Worm (Caenorhabditis elegans) whole organism, young adult: Measurements from ENCODE around the gene gst-1.

Source experiments
- B0019.2 ChIP-seq: fragments of 200-800 bp; sonication (Bioruptor generic); conservative IDR thresholded peaks from 2 replicates; pipeline ENCODE4 v1.3.6; 2022; ENCODE audit warnings: missing genetic modification reagents, missing genetic modification characterization, missing compliant biosample characterization
- B0336.3 ChIP-seq: fragments of 200-800 bp; sonication (Bioruptor generic); IDR thresholded peaks from 2 replicates; pipeline ENCODE4 v1.3.6; 2022; ENCODE audit warnings: missing genetic modification characterization, missing compliant biosample characterization
- D2030.7 ChIP-seq: fragments of 200-800 bp; sonication (Bioruptor generic); IDR thresholded peaks from 2 replicates; pipeline ENCODE4 v1.3.6; 2022; ENCODE audit warnings: missing genetic modification reagents, missing genetic modification characterization, missing compliant biosample characterization
- F23B12.7 ChIP-seq: sonication (generic microtip); optimal IDR thresholded peaks from 2 replicates; lab custom pipeline; 2017; ENCODE audit warnings: missing genetic modification characterization, mild to moderate bottlenecking, missing compliant biosample characterization, antibody characterized with exemption, moderate library complexity; ENCODE audit not compliant: insufficient read depth
- K11D2.4 ChIP-seq: fragments of 200-800 bp; sonication (Bioruptor generic); IDR thresholded peaks from 2 replicates; pipeline ENCODE4 v1.3.6; 2022; ENCODE audit warnings: missing genetic modification reagents, missing genetic modification characterization, missing compliant biosample characterization
- T07F8.4 ChIP-seq: sonication (generic microtip); optimal IDR thresholded peaks from 2 replicates; lab custom pipeline; 2016; ENCODE audit warnings: mild to moderate bottlenecking, missing genetic modification characterization, moderate library complexity, missing compliant biosample characterization
- Y53F4B.3 ChIP-seq: fragments of 200-800 bp; sonication (Bioruptor generic); IDR thresholded peaks from 2 replicates; pipeline ENCODE4 v1.3.6; 2022; ENCODE audit warnings: missing genetic modification reagents, missing genetic modification characterization, missing compliant biosample characterization
- Y67H2A.10 ChIP-seq: fragments of 200-800 bp; sonication (Bioruptor generic); conservative IDR thresholded peaks from 2 replicates; pipeline ENCODE4 v1.3.6; 2022; ENCODE audit warnings: missing genetic modification reagents, missing genetic modification characterization, missing compliant biosample characterization
- bed-1 ChIP-seq: fragments of 200-800 bp; sonication (Bioruptor generic); IDR thresholded peaks from 2 replicates; pipeline ENCODE4 v1.3.6; 2022; ENCODE audit warnings: missing genetic modification reagents, missing genetic modification characterization, missing compliant biosample characterization
- bed-2 ChIP-seq: fragments of 200-800 bp; sonication (Bioruptor generic); IDR thresholded peaks from 2 replicates; pipeline ENCODE4 v1.3.6; 2022; ENCODE audit warnings: missing genetic modification reagents, missing genetic modification characterization, missing compliant biosample characterization
- ccch-3 ChIP-seq: fragments of 200-800 bp; sonication (Bioruptor generic); optimal IDR thresholded peaks from 2 replicates; lab custom pipeline; 2018; ENCODE audit warnings: mild to moderate bottlenecking, missing genetic modification characterization, missing compliant biosample characterization
- cebp-1 ChIP-seq, 2 experiments: fragments of 200-800 bp in 1 of 2; sonication (Bioruptor generic) in 1 of 2; sonication (generic microtip) in 1 of 2; IDR thresholded peaks in 1 of 2; optimal IDR thresholded peaks in 1 of 2; 2 replicates each; pipeline versions ENCODE4 v1.3.6 to Lab custom; 2017 to 2022; ENCODE audit warnings: missing compliant biosample characterization in 2 of 2, missing genetic modification characterization in 2 of 2, mild to moderate bottlenecking in 1 of 2, missing genetic modification reagents in 1 of 2, moderate library complexity in 1 of 2
- ceh-100 ChIP-seq: fragments of 200-800 bp; sonication (Bioruptor generic); IDR thresholded peaks from 2 replicates; pipeline ENCODE4 v1.3.6; 2022; ENCODE audit warnings: missing genetic modification reagents, missing genetic modification characterization, missing compliant biosample characterization
- chd-7 ChIP-seq: sonication (generic microtip); optimal IDR thresholded peaks from 2 replicates; lab custom pipeline; 2016; ENCODE audit warnings: mild to moderate bottlenecking, missing genetic modification characterization, moderate library complexity, missing compliant biosample characterization
- efl-1 ChIP-seq: fragments of 150-350 bp; optimal IDR thresholded peaks from 2 replicates; lab custom pipeline; 2014; ENCODE audit warnings: missing biosample characterization, missing genetic modification reagents, missing genetic modification characterization
- egl-18 ChIP-seq: fragments of 200-800 bp; sonication (Bioruptor generic); IDR thresholded peaks from 2 replicates; pipeline ENCODE4 v1.3.6; 2022; ENCODE audit warnings: missing genetic modification reagents, missing genetic modification characterization, missing compliant biosample characterization
- egrh-3 ChIP-seq: fragments of 200-800 bp; sonication (Bioruptor generic); IDR thresholded peaks from 2 replicates; pipeline ENCODE4 v1.3.6; 2022; ENCODE audit warnings: missing genetic modification reagents, missing genetic modification characterization, missing compliant biosample characterization
- fkh-3 ChIP-seq: sonication (generic microtip); optimal IDR thresholded peaks from 2 replicates; lab custom pipeline; 2016; ENCODE audit warnings: mild to moderate bottlenecking, missing genetic modification characterization, missing compliant biosample characterization
- him-1 ChIP-seq: sonication (generic microtip); optimal IDR thresholded peaks from 2 replicates; lab custom pipeline; 2016; ENCODE audit warnings: missing genotype, missing genetic modification reagents, missing genetic modification characterization, missing compliant biosample characterization
- hlh-12 ChIP-seq: sonication (generic microtip); optimal IDR thresholded peaks from 2 replicates; lab custom pipeline; 2016; ENCODE audit warnings: missing genetic modification characterization, missing compliant biosample characterization
- hsf-1 ChIP-seq: fragments of 200-800 bp; sonication (Bioruptor generic); IDR thresholded peaks from 2 replicates; pipeline ENCODE4 v1.3.6; 2022; ENCODE audit warnings: missing genetic modification reagents, missing genetic modification characterization, missing compliant biosample characterization
- lin-35 ChIP-seq, 3 experiments: fragments of 150-350 bp in 2 of 3; sonication (generic microtip) in 1 of 3; optimal IDR thresholded peaks; 2 replicates each; lab custom pipeline; 2014 to 2018; ENCODE audit warnings: missing biosample characterization in 3 of 3, missing genetic modification characterization in 3 of 3, missing genetic modification reagents in 3 of 3
- lin-54 ChIP-seq: fragments of 200-800 bp; sonication (Bioruptor generic); optimal IDR thresholded peaks from 2 replicates; lab custom pipeline; 2018; ENCODE audit warnings: mild to moderate bottlenecking, missing genetic modification characterization, missing compliant biosample characterization
- madf-10 ChIP-seq: sonication (generic microtip); optimal IDR thresholded peaks from 2 replicates; lab custom pipeline; 2016; ENCODE audit warnings: mild to moderate bottlenecking, missing genetic modification characterization, missing compliant biosample characterization
- mcd-1 ChIP-seq: fragments of 200-800 bp; sonication (Bioruptor generic); IDR thresholded peaks from 2 replicates; pipeline ENCODE4 v1.3.6; 2022; ENCODE audit warnings: missing genetic modification reagents, missing genetic modification characterization, missing compliant biosample characterization
- nfyb-1 ChIP-seq: fragments of 200-800 bp; sonication (Bioruptor generic); IDR thresholded peaks from 2 replicates; pipeline ENCODE4 v1.3.6; 2022; ENCODE audit warnings: missing genetic modification reagents, missing genetic modification characterization, missing compliant biosample characterization
- nhr-80 ChIP-seq: sonication (generic microtip); optimal IDR thresholded peaks from 2 replicates; lab custom pipeline; 2016; ENCODE audit warnings: missing genetic modification characterization, missing compliant biosample characterization
- repo-1 ChIP-seq: sonication (generic microtip); optimal IDR thresholded peaks from 2 replicates; lab custom pipeline; 2017; ENCODE audit warnings: mild to moderate bottlenecking, missing genetic modification characterization, missing compliant biosample characterization
- snpc-1.1 ChIP-seq: sonication (generic microtip); optimal IDR thresholded peaks from 2 replicates; lab custom pipeline; 2017; ENCODE audit warnings: missing genetic modification characterization, mild to moderate bottlenecking, missing compliant biosample characterization, antibody characterized with exemption, moderate library complexity, missing genotype, missing genetic modification reagents; ENCODE audit not compliant: insufficient read depth
- snpc-4 ChIP-seq, 5 experiments: fragments of 150-350 bp in 1 of 5; sonication (generic microtip) in 4 of 5; optimal IDR thresholded peaks; 2 replicates each; lab custom pipeline; 2014 to 2018; ENCODE audit warnings: missing genetic modification characterization in 5 of 5, missing biosample characterization in 3 of 5, antibody characterized with exemption in 2 of 5, mild to moderate bottlenecking in 2 of 5, missing compliant biosample characterization in 2 of 5, missing genotype in 2 of 5, moderate library complexity in 2 of 5, missing genetic modification reagents in 1 of 5
- somi-1 ChIP-seq: fragments of 200-800 bp; sonication (Bioruptor generic); optimal IDR thresholded peaks from 2 replicates; lab custom pipeline; 2018; ENCODE audit warnings: mild to moderate bottlenecking, missing genetic modification characterization, missing compliant biosample characterization
- zfh-2 ChIP-seq: fragments of 200-800 bp; sonication (Bioruptor generic); conservative IDR thresholded peaks from 2 replicates; pipeline ENCODE4 v1.3.6; 2022; ENCODE audit warnings: missing genetic modification reagents, missing genetic modification characterization, missing compliant biosample characterization
- zim-3 ChIP-seq: sonication (generic microtip); optimal IDR thresholded peaks from 2 replicates; lab custom pipeline; 2017; ENCODE audit warnings: mild to moderate bottlenecking, missing genetic modification characterization, moderate library complexity, missing compliant biosample characterization
- ztf-26 ChIP-seq: sonication (generic microtip); optimal IDR thresholded peaks from 2 replicates; lab custom pipeline; 2017; ENCODE audit warnings: missing genetic modification characterization, missing compliant biosample characterization
- ztf-28 ChIP-seq: fragments of 200-800 bp; sonication (Bioruptor generic); IDR thresholded peaks from 2 replicates; pipeline ENCODE4 v1.3.6; 2022; ENCODE audit warnings: missing genetic modification reagents, missing genetic modification characterization, missing compliant biosample characterization
- ztf-3 ChIP-seq: fragments of 200-800 bp; sonication (Bioruptor generic); optimal IDR thresholded peaks from 2 replicates; lab custom pipeline; 2018; ENCODE audit warnings: mild to moderate bottlenecking, missing genetic modification characterization, missing compliant biosample characterization

gst-1 gene

ce11 chrIII:9081055-9081454, 21.9 kb downstream of the gst-1 start, which contains the start of gene far-1:
Gene far-1, minus strand, starts transcription at chrIII:9081179.
- TF ChIP-seq ccch-3 (GFP tag; lab: Kevin White, UChicago) (no peak), ztf-28 (GFP tag; lab: Robert Waterston, UW) (no peak), hsf-1 (GFP tag; lab: Robert Waterston, UW) (no peak), mcd-1 (GFP tag; lab: Robert Waterston, UW) (no peak), fkh-3 (tag; lab: Kevin White, UChicago) (no peak), ztf-26 (tag; lab: Kevin White, UChicago) (no peak), nhr-80 (tag; lab: Kevin White, UChicago) (no peak), bed-2 (GFP tag; lab: Robert Waterston, UW) (no peak), repo-1 (tag; lab: Kevin White, UChicago) (no peak), him-1 (no peak), hlh-12 (no peak), zim-3 (tag; lab: Kevin White, UChicago) (no peak), egl-18 (GFP tag; lab: Robert Waterston, UW) (no peak), F23B12.7 (no peak), snpc-1.1 (no peak), Y53F4B.3 (GFP tag; lab: Robert Waterston, UW) (no peak)

- TF ChIP-seq fkh-3 (tag; lab: Kevin White, UChicago) (no peak), ceh-100 (no peak), zfh-2 (peak; percentile 75), nfyb-1 (GFP tag; lab: Robert Waterston, UW) (0 out of 2 replicates have a peak, but pooled peaks have one; percentile 46), egrh-3 (GFP tag; lab: Robert Waterston, UW) (0 out of 2 replicates have a peak, but pooled peaks have one; percentile 6)
Measured at ce11 chrIII:9081763-9082162, 22.6 kb downstream of the gst-1 start, which contains the start of gene far-2. Gene far-2, plus strand, starts transcription at chrIII:9081828.

ce11 chrIII:9083118-9083517, 24.0 kb downstream of the gst-1 start:
- no peak for TF ChIP-seq Y67H2A.10 (GFP tag; lab: Robert Waterston, UW)
- no peak for TF ChIP-seq lin-54 (GFP tag; lab: Kevin White, UChicago)
- no peak for TF ChIP-seq T07F8.4
- TF ChIP-seq snpc-4 (GFP tag; optimal IDR thresholded peaks at IDR 0.05; lab: Kevin White, UChicago), result no peak
- no peak for TF ChIP-seq snpc-4 (tag; optimal IDR thresholded peaks at IDR 0.05; lab: Kevin White, UChicago)
- no peak for TF ChIP-seq egrh-3 (GFP tag; lab: Robert Waterston, UW)
- TF ChIP-seq efl-1 (GFP tag; lab: Kevin White, UChicago), result no peak
- TF ChIP-seq madf-10, result no peak
- peak in 1 of 3 experiments; percentile 11 for TF ChIP-seq lin-35 (GFP tag; optimal IDR thresholded peaks at IDR 0.05; lab: Kevin White, UChicago)
- peak; percentile 42 for TF ChIP-seq somi-1 (GFP tag; lab: Kevin White, UChicago)
- no peak for TF ChIP-seq chd-7 (tag; lab: Kevin White, UChicago)
- no peak for TF ChIP-seq D2030.7 (GFP tag; lab: Robert Waterston, UW)
- TF ChIP-seq, all 124 proteins: peak for 2

ce11 chrIII:9084329-9084728, 25.2 kb downstream of the gst-1 start:
- no peak for TF ChIP-seq K11D2.4 (GFP tag; lab: Robert Waterston, UW)
- no peak for TF ChIP-seq ztf-3 (GFP tag; lab: Kevin White, UChicago)
- 0 out of 2 replicates have a peak, but pooled peaks have one; percentile 14 for TF ChIP-seq B0336.3 (GFP tag; lab: Robert Waterston, UW)
- no peak for TF ChIP-seq bed-1 (GFP tag; lab: Robert Waterston, UW)
- no peak for TF ChIP-seq B0019.2 (GFP tag; lab: Robert Waterston, UW)
- no peak for TF ChIP-seq cebp-1 (GFP tag; IDR thresholded peaks at IDR 0.05; lab: Robert Waterston, UW)
- TF ChIP-seq cebp-1 (tag; optimal IDR thresholded peaks at IDR 0.05; lab: Kevin White, UChicago), result peak; percentile 13
- TF ChIP-seq mcd-1 (GFP tag; lab: Robert Waterston, UW), result 0 out of 2 replicates have a peak, but pooled peaks have one; percentile 11
- no peak for TF ChIP-seq fkh-3 (tag; lab: Kevin White, UChicago)
- TF ChIP-seq, all 124 proteins: peak for 3
